Fruit fly (Drosophila melanogaster) whole organism: Measurements from ENCODE around the gene CG3630.

Experiments
- CG8478 ChIP-seq: fragments of >200 bp; optimal IDR thresholded peaks from 2 replicates; lab custom pipeline; 2018; ENCODE audit warnings: inconsistent platforms
- Dll ChIP-seq: fragments of >200 bp; optimal IDR thresholded peaks from 2 replicates; lab custom pipeline; 2017
- EcR ChIP-seq, 2 experiments: fragments of >200 bp; optimal IDR thresholded peaks; 2 replicates each; lab custom pipeline; 2017; ENCODE audit warnings: missing biosample characterization in 2 of 2, missing genetic modification characterization in 2 of 2, missing genetic modification reagents in 2 of 2
- pan ChIP-seq: fragments of >200 bp; optimal IDR thresholded peaks from 2 replicates; lab custom pipeline; 2017
- psq ChIP-seq: fragments of >200 bp; optimal IDR thresholded peaks from 2 replicates; lab custom pipeline; 2017
- usp ChIP-seq: fragments of >200 bp; optimal IDR thresholded peaks from 2 replicates; lab custom pipeline; 2017; ENCODE audit warnings: missing biosample characterization, missing genetic modification characterization, mixed read lengths

CG3630 gene

DNA sequence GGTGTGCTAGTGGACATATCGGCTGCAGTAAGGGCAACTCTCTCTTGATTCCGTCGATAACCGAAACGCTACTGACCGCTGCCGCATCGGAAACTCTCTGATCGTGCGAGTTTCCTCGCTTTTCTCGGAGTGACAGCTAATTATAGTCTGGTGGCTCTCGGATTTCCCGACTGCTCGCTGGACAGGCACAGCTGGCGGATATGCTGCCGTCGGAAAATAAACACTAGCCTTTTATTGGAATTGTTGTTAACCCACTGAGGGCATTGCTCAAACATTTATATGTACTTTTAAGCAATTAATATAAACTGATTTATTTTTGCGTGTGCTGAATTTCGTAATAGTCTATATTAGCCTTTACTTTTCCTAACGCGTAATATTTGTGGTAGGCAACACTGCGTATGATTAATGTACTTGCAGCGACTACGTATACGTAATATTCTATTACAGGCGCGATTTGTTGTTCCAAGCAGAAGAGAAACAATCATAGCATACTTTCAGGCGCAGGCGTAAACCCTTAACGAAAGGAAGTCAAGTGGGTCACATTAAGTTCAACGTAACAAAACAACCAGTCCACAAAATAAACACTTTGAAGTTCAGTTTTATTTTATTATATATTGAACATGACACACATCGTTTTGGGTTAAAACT, 51.9 kb downstream of the CG3630 start, which contains the start of gene SmydA-8:
Gene SmydA-8 (minus strand): TSS at position 51 of the 648 bp plus-strand sequence.
- TF ChIP-seq psq (no peak), usp (GFP tag; lab: Kevin White, UChicago) (no peak), pan (lab: Kevin White, UChicago) (no peak), EcR (GFP tag; optimal IDR thresholded peaks at IDR 0.05; lab: Kevin White, UChicago) (no peak), Dll (lab: Kevin White, UChicago) (no peak), CG8478 (no peak)

DNA sequence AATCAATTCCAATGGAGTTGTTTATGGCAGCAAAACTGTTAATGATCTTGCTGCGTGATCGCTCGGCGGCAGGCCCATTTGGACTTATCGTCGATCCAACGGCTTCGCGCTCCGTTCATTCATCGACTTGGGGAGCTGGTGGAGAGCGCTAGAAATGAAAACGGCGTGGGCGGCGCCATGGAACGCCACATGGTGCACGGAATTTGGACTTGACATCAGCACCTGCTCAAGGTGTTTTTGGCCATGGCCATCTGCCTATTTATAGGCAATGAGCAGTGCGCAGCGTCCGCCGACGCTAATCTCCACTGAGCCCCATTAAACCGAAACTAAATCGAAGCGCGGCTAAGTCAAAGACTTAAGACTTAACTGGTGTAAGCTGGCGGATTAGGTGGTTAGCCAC, 56.5 kb downstream of the CG3630 start:
- no peak for TF ChIP-seq EcR (GFP tag; optimal IDR thresholded peaks at IDR 0.05; lab: Kevin White, UChicago)
- no peak for TF ChIP-seq pan (lab: Kevin White, UChicago)
- no peak for TF ChIP-seq psq
- TF ChIP-seq Dll (lab: Kevin White, UChicago) = no peak
- no peak for TF ChIP-seq CG8478
- no peak for TF ChIP-seq usp (GFP tag; lab: Kevin White, UChicago)

DNA sequence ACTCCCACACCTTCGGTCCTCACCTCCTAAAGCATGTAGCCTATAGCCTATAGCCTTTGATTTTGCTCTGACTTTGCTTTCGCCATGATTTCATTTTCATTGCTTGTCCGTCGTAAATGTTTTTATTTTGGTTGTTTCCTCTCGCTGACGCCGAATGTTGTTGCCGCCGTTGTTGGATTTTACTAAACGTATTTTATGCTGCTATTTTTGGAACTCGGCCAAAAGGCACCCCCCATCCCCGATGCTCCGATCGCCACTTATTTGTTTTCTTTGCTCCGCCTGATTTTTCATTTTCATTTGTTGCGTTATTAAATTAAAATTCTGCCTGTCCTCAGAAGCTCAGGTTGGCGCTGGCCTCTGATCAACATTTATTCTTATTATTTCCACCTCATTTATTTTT, 57.2 kb downstream of the CG3630 start:
- TF ChIP-seq psq = no peak
- no peak for TF ChIP-seq usp (GFP tag; lab: Kevin White, UChicago)
- no peak for TF ChIP-seq Dll (lab: Kevin White, UChicago)
- no peak for TF ChIP-seq EcR (GFP tag; optimal IDR thresholded peaks at IDR 0.05; lab: Kevin White, UChicago)
- TF ChIP-seq CG8478 = no peak
- no peak for TF ChIP-seq pan (lab: Kevin White, UChicago)

DNA sequence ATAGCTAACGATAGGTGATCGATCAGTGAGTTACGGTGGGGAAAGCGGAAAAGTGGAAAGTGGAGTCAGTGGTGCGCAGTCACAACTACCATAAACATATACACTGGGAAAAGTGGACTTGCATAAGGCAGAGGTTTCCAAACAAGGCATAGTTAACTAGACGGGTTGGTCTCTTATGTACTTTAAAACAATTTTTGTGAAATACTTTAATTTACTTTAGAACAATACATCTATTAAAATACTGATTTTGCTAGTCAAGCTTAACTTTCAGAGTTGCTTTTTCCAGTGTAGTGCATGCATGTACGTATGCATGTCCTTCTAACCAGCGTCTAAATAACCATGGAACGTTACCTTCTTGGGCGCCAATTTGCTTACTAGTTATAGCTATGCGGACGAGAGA, 57.9 kb downstream of the CG3630 start:
- TF ChIP-seq usp (GFP tag; lab: Kevin White, UChicago) (no peak), psq (no peak), EcR (GFP tag; optimal IDR thresholded peaks at IDR 0.05; lab: Kevin White, UChicago) (no peak), pan (lab: Kevin White, UChicago) (no peak), CG8478 (no peak), Dll (lab: Kevin White, UChicago) (no peak)

DNA sequence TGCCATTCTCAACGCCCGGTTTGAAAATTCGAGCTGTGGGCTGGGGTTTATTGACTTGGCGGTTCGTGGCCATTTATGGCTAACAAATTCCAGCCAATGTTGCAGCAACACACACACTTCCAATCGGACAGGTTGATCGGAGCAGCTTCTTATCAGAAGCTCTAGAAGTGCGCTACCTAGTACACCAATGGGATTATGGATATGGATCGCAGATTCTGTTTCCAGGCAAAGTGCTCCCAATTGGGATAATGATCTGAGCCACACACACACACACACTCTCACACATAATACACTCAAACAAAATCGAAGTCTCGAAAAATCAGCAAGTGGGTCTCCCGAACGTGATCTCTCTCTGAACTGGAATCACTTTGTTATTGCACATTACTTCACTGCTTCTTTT, 59.6 kb downstream of the CG3630 start:
- TF ChIP-seq EcR (GFP tag; optimal IDR thresholded peaks at IDR 0.05; lab: Kevin White, UChicago) (no peak), pan (lab: Kevin White, UChicago) (no peak), usp (GFP tag; lab: Kevin White, UChicago) (no peak), Dll (lab: Kevin White, UChicago) (no peak), CG8478 (no peak), psq (no peak)
